Fruit fly (Drosophila melanogaster): ENCODE measurements around the gene wake.

The wake gene

dm6 chr3R:22673528-22673959 is 33.9 kb downstream of the wake start (continued):
- TF ChIP-seq CG17568 (GFP tag; optimal IDR thresholded peaks at IDR 0.05) (no peak), CG6854 (GFP tag; optimal IDR thresholded peaks at IDR 0.05) (peak; percentile 24), row (GFP tag; IDR thresholded peaks at IDR 0.05) (peak; percentile 83), peb (GFP tag; IDR thresholded peaks at IDR 0.05) (peak; percentile 22; the same call in 1 of the 2 replicates), Atf6 (GFP tag; IDR thresholded peaks at IDR 0.05) (no peak), CG15514 (GFP tag; optimal IDR thresholded peaks at IDR 0.05) (no peak), wek (GFP tag; optimal IDR thresholded peaks at IDR 0.05) (no peak), BEAF-32 (GFP tag; optimal IDR thresholded peaks at IDR 0.05) (no peak), HmgD (GFP tag; optimal IDR thresholded peaks at IDR 0.05) (no peak), stwl (tag; optimal IDR thresholded peaks at IDR 0.05) (peak; percentile 33), Bdp1 (GFP tag; optimal IDR thresholded peaks at IDR 0.05) (peak; percentile 68), eyg (GFP tag; optimal IDR thresholded peaks at IDR 0.05) (no peak), CG6654 (GFP tag; optimal IDR thresholded peaks at IDR 0.05) (no peak), Dip3 (GFP tag; optimal IDR thresholded peaks at IDR 0.05) (no peak), CG7987 (GFP tag; optimal IDR thresholded peaks at IDR 0.05) (no peak), CG12155 (GFP tag; optimal IDR thresholded peaks at IDR 0.05) (peak; percentile 63), CG6813 (GFP tag; optimal IDR thresholded peaks at IDR 0.05) (peak; percentile 61), slou (GFP tag; optimal IDR thresholded peaks at IDR 0.05) (no peak), CG16813 (GFP tag; IDR thresholded peaks at IDR 0.05; ENCODE audit: partially characterized antibody) (no peak), Deaf1 (tag; optimal IDR thresholded peaks at IDR 0.05) (peak; percentile 20), NK7.1 (GFP tag; optimal IDR thresholded peaks at IDR 0.05) (peak; percentile 51), YL-1 (GFP tag; optimal IDR thresholded peaks at IDR 0.05) (peak; percentile 26), Meics (GFP tag; optimal IDR thresholded peaks at IDR 0.05) (peak; percentile 40), unpg (GFP tag; optimal IDR thresholded peaks at IDR 0.05) (peak; percentile 71), CG14667 (GFP tag; IDR thresholded peaks at IDR 0.05) (no peak), CG5180 (GFP tag; optimal IDR thresholded peaks at IDR 0.05) (peak; percentile 15), HmgZ (tag; optimal IDR thresholded peaks at IDR 0.05) (peak; percentile 51), CG13287 (GFP tag; IDR thresholded peaks at IDR 0.05; ENCODE audit: partially characterized antibody) (no peak), CG7271 (tag; optimal IDR thresholded peaks at IDR 0.05) (peak; percentile 77), vnd (GFP tag; IDR thresholded peaks at IDR 0.05; ENCODE audit: partially characterized antibody) (no peak), CG33213 (GFP tag; optimal IDR thresholded peaks at IDR 0.05) (peak; percentile 50), CG7786 (GFP tag; optimal IDR thresholded peaks at IDR 0.05) (peak; percentile 80), az2 (GFP tag; optimal IDR thresholded peaks at IDR 0.05) (peak; percentile 77), CG1647 (GFP tag; optimal IDR thresholded peaks at IDR 0.05) (peak; percentile 41), CG3726 (GFP tag; IDR thresholded peaks at IDR 0.05) (no peak), bowl (GFP tag; IDR thresholded peaks at IDR 0.05) (no peak), gro (GFP tag; optimal IDR thresholded peaks at IDR 0.05) (peak; percentile 35), Elba2 (GFP tag; optimal IDR thresholded peaks at IDR 0.05) (peak; percentile 80), Gsc (GFP tag; IDR thresholded peaks at IDR 0.05) (no peak), ind (GFP tag; optimal IDR thresholded peaks at IDR 0.05) (peak; percentile 68), CG12104 (GFP tag; optimal IDR thresholded peaks at IDR 0.05) (peak; percentile 49), btn (GFP tag; optimal IDR thresholded peaks at IDR 0.05) (peak; percentile 33), oc (tag; optimal IDR thresholded peaks at IDR 0.05) (peak; percentile 5), CG10209 (GFP tag; optimal IDR thresholded peaks at IDR 0.05) (peak; percentile 80), MESR4 (GFP tag; optimal IDR thresholded peaks at IDR 0.05) (no peak), CG30431 (GFP tag; optimal IDR thresholded peaks at IDR 0.05) (peak; percentile 76), trem (tag; optimal IDR thresholded peaks at IDR 0.05) (peak; percentile 85), Kr (GFP tag; optimal IDR thresholded peaks at IDR 0.05) (no peak), gcm (GFP tag; optimal IDR thresholded peaks at IDR 0.05) (peak; percentile 80), Opbp (GFP tag; IDR thresholded peaks at IDR 0.05; ENCODE audit: partially characterized antibody) (no peak)
